Worm (Caenorhabditis elegans): ENCODE measurements around the gene F37A8.1.

DNA sequence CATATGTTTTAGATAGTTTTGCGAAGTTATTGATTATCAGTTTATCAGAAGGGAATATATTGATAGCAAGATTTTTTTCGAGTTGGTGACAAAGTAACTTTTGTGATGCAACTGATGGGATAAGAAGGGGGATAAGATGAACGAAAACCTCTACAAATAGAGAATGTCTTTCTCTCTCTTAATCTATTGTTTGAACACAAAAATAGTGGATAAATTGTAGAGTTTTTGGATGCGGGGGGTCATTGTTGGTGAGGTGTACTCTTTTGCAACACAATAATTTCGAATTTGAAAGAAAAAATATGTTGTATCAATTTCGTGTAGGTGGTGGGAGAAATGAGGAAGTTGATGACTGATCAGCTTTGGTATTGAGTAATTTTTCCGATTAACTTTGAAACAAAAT is 2.1 kb upstream of the F37A8.1 start, which contains the start of gene ZK1058.9:
- TF ChIP-seq pqm-1 (tag; optimal IDR thresholded peaks at IDR 0.05): no peak
- TF ChIP-seq snpc-4 (tag; optimal IDR thresholded peaks at IDR 0.05): no peak
- TF ChIP-seq ceh-82 (tag; optimal IDR thresholded peaks at IDR 0.05): no peak
- no peak for TF ChIP-seq aly-2 (tag; optimal IDR thresholded peaks at IDR 0.05)
- no peak for TF ChIP-seq fos-1 (tag; optimal IDR thresholded peaks at IDR 0.05)
- no peak for TF ChIP-seq unc-130 (GFP tag; optimal IDR thresholded peaks at IDR 0.05)
- no peak for TF ChIP-seq unc-62 (GFP tag; optimal IDR thresholded peaks at IDR 0.05 in 1 of 2)
- no peak for TF ChIP-seq unc-62 (tag; optimal IDR thresholded peaks at IDR 0.05)

Measured in whole organism, L4 larva.